Fruit fly (Drosophila melanogaster) whole organism, embryonic: Measurements from ENCODE around the gene Nadsyn.

Experiments
- Atf3 ChIP-seq: fragments of 200-800 bp; sonication (Bioruptor generic); optimal IDR thresholded peaks from 3 replicates; lab custom pipeline; 2016; ENCODE audit warnings: missing biosample characterization, missing genetic modification characterization
- CG4404 ChIP-seq: fragments of 200-800 bp; sonication (Bioruptor generic); IDR thresholded peaks from 2 replicates; pipeline ENCODE4 v1.3.6; 2022; ENCODE audit warnings: missing biosample characterization, missing genetic modification characterization
- HLH54F ChIP-seq: fragments of 200-800 bp; sonication (Bioruptor generic); optimal IDR thresholded peaks from 3 replicates; lab custom pipeline; 2016; ENCODE audit warnings: missing biosample characterization, missing genetic modification characterization
- zfh1 ChIP-seq: fragments of 200-800 bp; sonication (Bioruptor generic); IDR thresholded peaks from 3 replicates; pipeline ENCODE4 v1.3.6; 2022; ENCODE audit warnings: missing biosample characterization, missing genetic modification characterization

DNA sequence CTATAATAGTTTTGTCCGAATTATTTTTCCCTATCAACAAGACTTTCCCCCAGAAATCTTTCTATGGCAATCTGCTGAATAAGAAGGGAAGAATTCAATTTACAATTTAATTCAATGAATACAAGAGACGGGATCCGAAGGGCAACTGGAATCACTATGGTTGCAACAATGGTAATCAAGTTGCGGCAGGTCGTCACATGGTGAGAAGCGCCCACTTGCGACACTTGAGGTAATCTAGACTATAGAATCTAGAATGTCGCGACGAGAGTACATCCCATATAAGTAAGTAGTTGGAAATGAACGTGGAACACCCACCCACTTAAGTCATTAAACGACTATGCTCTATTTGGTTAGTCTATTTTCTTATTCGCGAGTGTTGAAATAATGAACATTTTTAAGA lies 36.2 kb downstream of the Nadsyn start:
- no peak for TF ChIP-seq Atf3 (GFP tag; lab: Kevin White, UChicago)
- no peak for TF ChIP-seq HLH54F (GFP tag; lab: Kevin White, UChicago)
- TF ChIP-seq CG4404 (GFP tag; lab: Robert Waterston, UW): no peak
- TF ChIP-seq zfh1 (GFP tag; lab: Robert Waterston, UW): no peak
